Worm (Caenorhabditis elegans): ENCODE data around the gene ZC317.2.

- no peak for TF ChIP-seq W03F9.2 (tag; optimal IDR thresholded peaks at IDR 0.05)
- TF ChIP-seq dao-5 (tag; optimal IDR thresholded peaks at IDR 0.05): no peak
These were observed 17.5 kb upstream of the ZC317.2 start for ce11 chrV:5442366-5442765.

Data from whole organism, L4/young adult.